Fruit fly (Drosophila melanogaster): ENCODE measurements around the gene Prp40.

Prp40 gene

DNA sequence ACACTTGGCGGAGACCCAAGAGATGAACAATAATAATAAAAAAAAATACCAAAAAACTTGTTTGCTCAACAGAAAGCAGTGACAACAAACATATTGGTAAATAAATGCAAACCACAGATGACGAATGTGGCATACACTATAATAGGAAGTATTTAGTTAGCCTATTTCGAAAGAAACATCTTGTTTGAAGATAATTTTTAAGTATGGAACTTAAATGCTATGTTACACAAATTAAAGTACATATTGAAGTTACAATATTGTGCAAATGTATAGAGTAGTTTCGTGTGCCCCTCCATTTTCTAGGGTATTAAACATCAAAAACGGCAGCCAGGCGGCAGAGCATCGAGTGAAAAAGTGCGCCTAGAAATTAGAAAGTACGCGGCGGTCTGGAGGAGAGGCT, 19.6 kb upstream of the Prp40 start (continued):
- TF ChIP-seq p53 (GFP tag; optimal IDR thresholded peaks at IDR 0.05) (no peak), chif (GFP tag; optimal IDR thresholded peaks at IDR 0.05) (no peak), hth (optimal IDR thresholded peaks at IDR 0.05) (no peak), Pdp1 (GFP tag; optimal IDR thresholded peaks at IDR 0.05) (peak in 1 of 2 experiments; percentile 19), gt (GFP tag; IDR thresholded peaks at IDR 0.05) (no peak), CG10959 (GFP tag; IDR thresholded peaks at IDR 0.05) (no peak), vfl (GFP tag; optimal IDR thresholded peaks at IDR 0.05) (no peak), zen2 (GFP tag; IDR thresholded peaks at IDR 0.05; ENCODE audit: partially characterized antibody) (no peak), corto (GFP tag; optimal IDR thresholded peaks at IDR 0.05) (no peak), bcd (GFP tag; optimal IDR thresholded peaks at IDR 0.05) (peak; percentile 1), Meics (GFP tag; optimal IDR thresholded peaks at IDR 0.05) (peak; percentile 6), CG4282 (GFP tag; optimal IDR thresholded peaks at IDR 0.05) (no peak), Elba2 (GFP tag; optimal IDR thresholded peaks at IDR 0.05) (no peak), Taf1 (GFP tag; IDR thresholded peaks at IDR 0.05) (no peak), CG10543 (GFP tag; optimal IDR thresholded peaks at IDR 0.05) (no peak), ewg (GFP tag; optimal IDR thresholded peaks at IDR 0.05) (peak; percentile 49), CG7271 (tag; optimal IDR thresholded peaks at IDR 0.05) (no peak), danr (GFP tag; IDR thresholded peaks at IDR 0.05) (no peak), jumu (GFP tag; optimal IDR thresholded peaks at IDR 0.05) (no peak), Sox100B (GFP tag; optimal IDR thresholded peaks at IDR 0.05) (peak; percentile 75), mirr (GFP tag; optimal IDR thresholded peaks at IDR 0.05) (no peak), bsh (GFP tag; optimal IDR thresholded peaks at IDR 0.05) (peak in 1 of 2 experiments; percentile 61), CG8089 (GFP tag; optimal IDR thresholded peaks at IDR 0.05) (no peak), scrt (GFP tag; optimal IDR thresholded peaks at IDR 0.05) (no peak), br (optimal IDR thresholded peaks at IDR 0.05) (no peak), CG2712 (tag; optimal IDR thresholded peaks at IDR 0.05) (peak; percentile 65), B-H1 (GFP tag; IDR thresholded peaks at IDR 0.05) (no peak), CG10979 (tag; optimal IDR thresholded peaks at IDR 0.05) (peak; percentile 60), Mes4 (GFP tag; optimal IDR thresholded peaks at IDR 0.05) (no peak), Mrtf (GFP tag; IDR thresholded peaks at IDR 0.05) (no peak), HmgZ (tag; optimal IDR thresholded peaks at IDR 0.05) (no peak), CG17912 (GFP tag; optimal IDR thresholded peaks at IDR 0.05) (no peak), CG3065 (GFP tag; optimal IDR thresholded peaks at IDR 0.05) (no peak), toy (GFP tag; IDR thresholded peaks at IDR 0.05) (no peak), CG10321 (GFP tag; IDR thresholded peaks at IDR 0.05) (peak; percentile 19; the same call in 1 of the 2 replicates), Ptx1 (GFP tag; IDR thresholded peaks at IDR 0.05) (peak; percentile 68), pzg (GFP tag; optimal IDR thresholded peaks at IDR 0.05) (no peak), CkIIα-i1 (GFP tag; IDR thresholded peaks at IDR 0.05) (no peak), Dll (GFP tag; IDR thresholded peaks at IDR 0.05; ENCODE audit: partially characterized antibody) (no peak), Gsc (GFP tag; IDR thresholded peaks at IDR 0.05) (no peak), tap (tag; optimal IDR thresholded peaks at IDR 0.05) (no peak), CG6254 (GFP tag; optimal IDR thresholded peaks at IDR 0.05) (peak; percentile 43), maf-S (GFP tag; optimal IDR thresholded peaks at IDR 0.05) (no peak), prd (optimal IDR thresholded peaks at IDR 0.05) (no peak), prd (GFP tag; IDR thresholded peaks at IDR 0.05) (peak; percentile 47; the same call in 2 of the 3 replicates), CG10431 (GFP tag; optimal IDR thresholded peaks at IDR 0.05) (no peak), caup (GFP tag; optimal IDR thresholded peaks at IDR 0.05; ENCODE audit: severe bottlenecking) (no peak), Hmr (GFP tag; optimal IDR thresholded peaks at IDR 0.05) (peak; percentile 4), CG18599 (GFP tag; optimal IDR thresholded peaks at IDR 0.05) (peak; percentile 41), Fer1 (GFP tag; optimal IDR thresholded peaks at IDR 0.05) (peak; percentile 8), CG4328 (GFP tag; optimal IDR thresholded peaks at IDR 0.05) (no peak), CG15479 (GFP tag; optimal IDR thresholded peaks at IDR 0.05) (no peak)
